Worm (Caenorhabditis elegans) whole organism, L4/young adult: ENCODE results near the gene unc-98.

Experiments
- W03F9.2 ChIP-seq: fragments of 150-350 bp; optimal IDR thresholded peaks from 2 replicates; lab custom pipeline; 2014; ENCODE audit warnings: missing biosample characterization, missing genetic modification characterization
- dao-5 ChIP-seq: sonication (generic microtip); optimal IDR thresholded peaks from 2 replicates; lab custom pipeline; 2016; ENCODE audit warnings: missing genotype, missing genetic modification characterization, moderate library complexity, missing compliant biosample characterization
- him-1 ChIP-seq: sonication (generic microtip); optimal IDR thresholded peaks from 2 replicates; lab custom pipeline; 2016; ENCODE audit warnings: missing genotype, missing genetic modification reagents, missing genetic modification characterization, missing compliant biosample characterization

ce11 chrX:7561972-7562371 is 11.4 kb downstream of the unc-98 start:
- no peak for TF ChIP-seq him-1
- TF ChIP-seq dao-5 (tag; lab: Kevin White, UChicago) = no peak
- TF ChIP-seq W03F9.2 (tag; lab: Kevin White, UChicago) = no peak
